Worm (Caenorhabditis elegans) whole organism, L4 larva: ENCODE results near the gene srx-95.
A peak's percentile ranks its signal among the peaks of the same experiment; 100 is the strongest.

Experiments
- F10B5.3 ChIP-seq: sonication (generic microtip); optimal IDR thresholded peaks from 2 replicates; lab custom pipeline; 2016; ENCODE audit warnings: mild to moderate bottlenecking, missing genetic modification characterization, missing compliant biosample characterization
- T26A8.4 ChIP-seq: fragments of 200-800 bp; sonication (Bioruptor generic); IDR thresholded peaks from 2 replicates; pipeline ENCODE4 v1.3.6; 2022; ENCODE audit warnings: missing genetic modification characterization, missing compliant biosample characterization
- Y48G9A.11 ChIP-seq: fragments of 200-800 bp; sonication (Bioruptor generic); IDR thresholded peaks from 2 replicates; pipeline ENCODE4 v1.3.6; 2022; ENCODE audit warnings: missing genetic modification reagents, missing genetic modification characterization, missing compliant biosample characterization
- ama-1 ChIP-seq: fragments of 150-350 bp; optimal IDR thresholded peaks from 2 replicates; lab custom pipeline; 2014; ENCODE audit warnings: inconsistent platforms, mixed read lengths
- arid-1 ChIP-seq: fragments of 200-800 bp; sonication (Bioruptor generic); conservative IDR thresholded peaks from 2 replicates; pipeline ENCODE4 v1.3.6; 2022; ENCODE audit warnings: missing genetic modification reagents, missing genetic modification characterization, missing compliant biosample characterization
- ceh-20 ChIP-seq: fragments of 200-800 bp; sonication (Bioruptor generic); IDR thresholded peaks from 2 replicates; pipeline ENCODE4 v1.3.6; 2022; ENCODE audit warnings: missing genetic modification reagents, missing genetic modification characterization, missing compliant biosample characterization
- ceh-28 ChIP-seq: fragments of 150-350 bp; optimal IDR thresholded peaks from 2 replicates; lab custom pipeline; 2014; ENCODE audit warnings: missing biosample characterization, missing genetic modification reagents, missing genetic modification characterization
- ceh-44 ChIP-seq: fragments of 200-800 bp; sonication (Bioruptor generic); IDR thresholded peaks from 2 replicates; pipeline ENCODE4 v1.3.6; 2022; ENCODE audit warnings: missing genetic modification reagents, missing genetic modification characterization, missing compliant biosample characterization
- ces-1 ChIP-seq: fragments of 150-350 bp; sonication (generic microtip); optimal IDR thresholded peaks from 4 replicates; lab custom pipeline; 2014; ENCODE audit warnings: missing biosample characterization, missing genetic modification reagents, missing genetic modification characterization
- ctbp-1 ChIP-seq: fragments of 200-800 bp; sonication (Bioruptor generic); IDR thresholded peaks from 2 replicates; pipeline ENCODE4 v1.3.6; 2022; ENCODE audit warnings: missing genetic modification reagents, missing genetic modification characterization, missing compliant biosample characterization
- daf-8 ChIP-seq: fragments of 200-800 bp; sonication (Bioruptor generic); IDR thresholded peaks from 2 replicates; pipeline ENCODE4 v1.3.6; 2022; ENCODE audit warnings: missing genetic modification characterization, missing compliant biosample characterization
- dmd-6 ChIP-seq: fragments of 200-800 bp; sonication (Bioruptor generic); IDR thresholded peaks from 2 replicates; pipeline ENCODE4 v1.3.6; 2022; ENCODE audit warnings: missing genetic modification reagents, missing genetic modification characterization, missing compliant biosample characterization
- dmd-8 ChIP-seq: fragments of 200-800 bp; sonication (Bioruptor generic); IDR thresholded peaks from 2 replicates; pipeline ENCODE4 v1.3.6; 2022; ENCODE audit warnings: missing genetic modification characterization, missing compliant biosample characterization
- dmd-9 ChIP-seq: fragments of 200-800 bp; sonication (Bioruptor generic); IDR thresholded peaks from 2 replicates; pipeline ENCODE4 v1.3.6; 2022; ENCODE audit warnings: missing genetic modification reagents, missing genetic modification characterization, missing compliant biosample characterization
- dve-1 ChIP-seq: sonication (generic microtip); optimal IDR thresholded peaks from 2 replicates; lab custom pipeline; 2017; ENCODE audit warnings: antibody characterized with exemption, mild to moderate bottlenecking, missing genetic modification characterization, missing compliant biosample characterization; ENCODE audit not compliant: insufficient read depth
- fos-1 ChIP-seq: fragments of 150-350 bp; optimal IDR thresholded peaks from 2 replicates; lab custom pipeline; 2014; ENCODE audit warnings: missing biosample characterization, missing genetic modification characterization
- hif-1 ChIP-seq, 2 experiments: sonication (generic microtip); optimal IDR thresholded peaks; 2 replicates each; lab custom pipeline; 2016 to 2017; ENCODE audit warnings: missing compliant biosample characterization in 2 of 2, missing genetic modification characterization in 2 of 2, missing genetic modification reagents in 2 of 2, missing genotype in 2 of 2, mild to moderate bottlenecking in 1 of 2
- hmg-1.1 ChIP-seq: fragments of 200-800 bp; sonication (Bioruptor generic); IDR thresholded peaks from 2 replicates; pipeline ENCODE4 v1.3.6; 2022; ENCODE audit warnings: missing genetic modification reagents, missing genetic modification characterization, missing compliant biosample characterization
- lim-7 ChIP-seq: fragments of 200-800 bp; sonication (Bioruptor generic); IDR thresholded peaks from 2 replicates; pipeline ENCODE4 v1.3.6; 2022; ENCODE audit warnings: missing genetic modification characterization, missing compliant biosample characterization
- lin-15B ChIP-seq: fragments of 150-350 bp; sonication (generic microtip); optimal IDR thresholded peaks from 3 replicates; lab custom pipeline; 2014; ENCODE audit warnings: missing biosample characterization, missing genetic modification characterization
- lsy-2 ChIP-seq, 2 experiments: fragments of 150-350 bp in 1 of 2; sonication (generic microtip) in 1 of 2; optimal IDR thresholded peaks; 2 replicates each; lab custom pipeline; 2014 to 2017; ENCODE audit warnings: missing biosample characterization in 2 of 2, missing genetic modification characterization in 2 of 2
- madf-5 ChIP-seq, 2 experiments: fragments of 200-800 bp; sonication (Bioruptor generic); IDR thresholded peaks; 2 replicates each; pipeline ENCODE4 v1.3.6; 2022; ENCODE audit warnings: missing compliant biosample characterization in 2 of 2, missing genetic modification characterization in 2 of 2
- mdt-29 ChIP-seq: fragments of 200-800 bp; sonication (Bioruptor generic); IDR thresholded peaks from 2 replicates; pipeline ENCODE4 v1.3.6; 2022; ENCODE audit warnings: missing genetic modification reagents, missing genetic modification characterization, missing compliant biosample characterization
- mep-1 ChIP-seq: fragments of 150-350 bp; sonication (generic microtip); optimal IDR thresholded peaks from 3 replicates; lab custom pipeline; 2014; ENCODE audit warnings: missing biosample characterization, missing genetic modification characterization
- mes-2 ChIP-seq: sonication (generic microtip); optimal IDR thresholded peaks from 2 replicates; lab custom pipeline; 2016; ENCODE audit warnings: missing genotype, mild to moderate bottlenecking, missing genetic modification characterization, missing compliant biosample characterization; ENCODE audit not compliant: poor library complexity, severe bottlenecking
- mxl-3 ChIP-seq: fragments of 200-800 bp; sonication (Bioruptor generic); optimal IDR thresholded peaks from 2 replicates; lab custom pipeline; 2018; ENCODE audit warnings: mild to moderate bottlenecking, missing genetic modification characterization, missing compliant biosample characterization
- nhr-111 ChIP-seq: fragments of 200-800 bp; sonication (Bioruptor generic); optimal IDR thresholded peaks from 2 replicates; lab custom pipeline; 2018; ENCODE audit warnings: mild to moderate bottlenecking, missing genetic modification characterization, missing compliant biosample characterization
- nhr-28 ChIP-seq: fragments of 150-350 bp; optimal IDR thresholded peaks from 2 replicates; lab custom pipeline; 2014; ENCODE audit warnings: missing biosample characterization, missing genetic modification characterization
- nhr-41 ChIP-seq: fragments of 200-800 bp; sonication (Bioruptor generic); IDR thresholded peaks from 2 replicates; pipeline ENCODE4 v1.3.6; 2022; ENCODE audit warnings: missing genetic modification reagents, missing genetic modification characterization, missing compliant biosample characterization
- nhr-42 ChIP-seq: fragments of 200-800 bp; sonication (Bioruptor generic); IDR thresholded peaks from 2 replicates; pipeline ENCODE4 v1.3.6; 2022; ENCODE audit warnings: missing genetic modification characterization, missing compliant biosample characterization
- pqm-1 ChIP-seq: sonication (generic microtip); optimal IDR thresholded peaks from 2 replicates; lab custom pipeline; 2017; ENCODE audit warnings: missing biosample characterization, missing genetic modification characterization
- saeg-2 ChIP-seq: fragments of 200-800 bp; sonication (Bioruptor generic); IDR thresholded peaks from 2 replicates; pipeline ENCODE4 v1.3.6; 2022; ENCODE audit warnings: missing genetic modification reagents, missing genetic modification characterization, missing compliant biosample characterization
- spr-1 ChIP-seq: sonication (generic microtip); optimal IDR thresholded peaks from 2 replicates; lab custom pipeline; 2016; ENCODE audit warnings: mild to moderate bottlenecking, missing genetic modification characterization, missing compliant biosample characterization
- tag-97 ChIP-seq: fragments of 200-800 bp; sonication (Bioruptor generic); IDR thresholded peaks from 2 replicates; pipeline ENCODE4 v1.3.6; 2022; ENCODE audit warnings: missing genetic modification characterization, missing compliant biosample characterization
- tra-1 ChIP-seq: fragments of 200-800 bp; sonication (Bioruptor generic); IDR thresholded peaks from 2 replicates; pipeline ENCODE4 v1.3.6; 2022; ENCODE audit warnings: missing genetic modification reagents, missing genetic modification characterization, missing compliant biosample characterization
- unc-130 ChIP-seq: sonication (generic microtip); optimal IDR thresholded peaks from 2 replicates; lab custom pipeline; 2016; ENCODE audit warnings: missing genetic modification reagents, missing genetic modification characterization, missing compliant biosample characterization
- unc-62 ChIP-seq, 3 experiments: fragments of 150-350 bp in 1 of 3; sonication (generic microtip); optimal IDR thresholded peaks in 2 of 3; peaks in 1 of 3; 1 replicate in 1 of 3; 2 replicates in 2 of 3; lab custom pipeline; 2014 to 2017; ENCODE audit warnings: missing biosample characterization in 3 of 3, missing genetic modification characterization in 3 of 3, missing genetic modification reagents in 3 of 3, missing genotype in 1 of 3
- vab-7 ChIP-seq: fragments of 200-800 bp; sonication (Bioruptor generic); IDR thresholded peaks from 2 replicates; pipeline ENCODE4 v1.3.6; 2022; ENCODE audit warnings: missing genetic modification reagents, missing genetic modification characterization, missing compliant biosample characterization

Gene srx-95

DNA sequence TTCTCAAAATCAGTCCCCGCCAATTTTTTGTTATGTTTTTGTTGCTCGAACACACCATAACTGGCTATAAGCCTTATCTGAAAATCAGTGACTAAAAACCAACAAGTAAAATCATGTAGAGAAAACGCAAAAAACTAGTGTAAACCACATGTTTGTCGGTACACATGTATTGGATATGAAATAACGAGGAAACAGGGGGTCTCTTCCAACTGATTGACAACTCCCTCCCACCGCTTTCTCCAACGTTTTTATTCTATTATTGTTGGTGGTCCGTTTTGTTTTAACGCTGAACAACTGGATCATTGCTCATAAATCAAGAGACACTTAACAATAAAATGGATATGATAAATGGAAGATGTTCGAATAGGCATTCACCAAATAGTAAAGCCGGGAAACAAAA lies 27.8 kb downstream of the srx-95 start:
- TF ChIP-seq lim-7, result no peak
- TF ChIP-seq unc-62 (GFP tag; optimal IDR thresholded peaks at IDR 0.05 in 1 of 2; lab: Kevin White, UChicago), result peak in 1 of 2 experiments; percentile 69
- TF ChIP-seq unc-62 (tag; optimal IDR thresholded peaks at IDR 0.05; lab: Kevin White, UChicago), result no peak
- no peak for TF ChIP-seq Y48G9A.11 (GFP tag; lab: Robert Waterston, UW)
- no peak for TF ChIP-seq ama-1
- TF ChIP-seq ceh-28, result no peak

DNA sequence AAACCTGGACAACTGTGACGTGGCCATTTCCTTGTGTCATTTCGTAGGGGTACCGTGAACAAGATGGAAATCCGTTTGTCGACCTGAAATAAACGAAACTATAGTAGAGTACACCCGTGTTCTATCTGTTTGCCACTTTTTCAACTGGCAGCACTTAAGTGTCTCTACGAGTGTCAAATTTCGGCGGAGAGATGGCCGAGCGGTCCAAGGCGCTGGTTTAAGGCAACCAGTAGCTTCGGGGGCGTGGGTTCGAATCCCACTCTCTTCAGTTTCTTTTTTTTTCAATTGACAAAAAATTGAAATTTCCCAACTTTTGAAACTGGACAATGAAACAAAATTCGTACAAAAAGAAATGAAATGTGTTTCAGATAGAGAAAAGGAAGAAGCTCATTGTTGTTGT lies 33.0 kb downstream of the srx-95 start:
- TF ChIP-seq hmg-1.1 (GFP tag; lab: Robert Waterston, UW), result peak; percentile 68
- TF ChIP-seq vab-7 (GFP tag; lab: Robert Waterston, UW), result peak; percentile 72; the same call in 1 of the 2 replicates
- peak; percentile 43 for TF ChIP-seq dmd-6
- no peak for TF ChIP-seq F10B5.3 (tag; lab: Kevin White, UChicago)
- 0 out of 2 replicates have a peak, but pooled peaks have one; percentile 48 for TF ChIP-seq ceh-20 (GFP tag; lab: Robert Waterston, UW)
- TF ChIP-seq mep-1 (tag; lab: Kevin White, UChicago), result peak; percentile 35
- no peak for TF ChIP-seq fos-1
- TF ChIP-seq mes-2 (tag; lab: Kevin White, UChicago), result peak; percentile 50
- no peak for TF ChIP-seq pqm-1
- TF ChIP-seq lsy-2 (tag; optimal IDR thresholded peaks at IDR 0.05; lab: Kevin White, UChicago), result peak in 1 of 2 experiments; percentile 3
- TF ChIP-seq T26A8.4 (GFP tag; lab: Robert Waterston, UW), result no peak
- no peak for TF ChIP-seq daf-8 (GFP tag; lab: Robert Waterston, UW)
- no peak for TF ChIP-seq nhr-111
- TF ChIP-seq dve-1 (tag; lab: Kevin White, UChicago), result peak; percentile 16
- 0 out of 2 replicates have a peak, but pooled peaks have one; percentile 23 for TF ChIP-seq ceh-44 (GFP tag; lab: Robert Waterston, UW)
- 0 out of 2 replicates have a peak, but pooled peaks have one; percentile 33 for TF ChIP-seq tra-1 (GFP tag; lab: Robert Waterston, UW)
- TF ChIP-seq nhr-41 (GFP tag; lab: Robert Waterston, UW), result peak; percentile 63; the same call in 1 of the 2 replicates
- TF ChIP-seq nhr-42, result 0 out of 2 replicates have a peak, but pooled peaks have one; percentile 18
- TF ChIP-seq hif-1 (tag; optimal IDR thresholded peaks at IDR 0.05; lab: Kevin White, UChicago), result peak in 1 of 2 experiments; percentile 4
- TF ChIP-seq arid-1 (GFP tag; lab: Robert Waterston, UW), result peak; percentile 63; the same call in 1 of the 2 replicates
- TF ChIP-seq madf-5 (GFP tag; IDR thresholded peaks at IDR 0.05; lab: Robert Waterston, UW), result 0 out of 4 replicates have a peak, but pooled peaks of 1 of the 2 experiments have one; percentile 58
- peak; percentile 27 for TF ChIP-seq mxl-3 (GFP tag; lab: Kevin White, UChicago)
- TF ChIP-seq nhr-28 (tag; lab: Kevin White, UChicago), result peak; percentile 32
- TF ChIP-seq spr-1 (tag; lab: Kevin White, UChicago), result peak; percentile 21
- peak; percentile 26 for TF ChIP-seq unc-130 (GFP tag; lab: Kevin White, UChicago)
- TF ChIP-seq dmd-9, result peak; percentile 59; the same call in 1 of the 2 replicates
- TF ChIP-seq ctbp-1, result 0 out of 2 replicates have a peak, but pooled peaks have one; percentile 38
- TF ChIP-seq mdt-29 (GFP tag; lab: Robert Waterston, UW), result no peak
- no peak for TF ChIP-seq lin-15B (tag; lab: Kevin White, UChicago)
- 0 out of 2 replicates have a peak, but pooled peaks have one; percentile 71 for TF ChIP-seq dmd-8 (GFP tag; lab: Robert Waterston, UW)
- TF ChIP-seq tag-97 (GFP tag; lab: Robert Waterston, UW), result no peak
- TF ChIP-seq saeg-2 (GFP tag; lab: Robert Waterston, UW), result 0 out of 2 replicates have a peak, but pooled peaks have one; percentile 36
- no peak for TF ChIP-seq ces-1 (GFP tag; lab: Kevin White, UChicago)
